Worm (Caenorhabditis elegans) whole organism, L4 larva: ENCODE results near the gene K12D12.4.

Source experiments
- F37D6.2 ChIP-seq: sonication (generic microtip); optimal IDR thresholded peaks from 2 replicates; lab custom pipeline; 2016; ENCODE audit warnings: mild to moderate bottlenecking, missing genetic modification characterization, missing compliant biosample characterization
- F49E8.2 ChIP-seq: sonication (generic microtip); optimal IDR thresholded peaks from 2 replicates; lab custom pipeline; 2016; ENCODE audit warnings: missing compliant biosample characterization, mild to moderate bottlenecking, missing genetic modification characterization, borderline replicate concordance
- R02D3.7 ChIP-seq: fragments of 150-350 bp; sonication (generic microtip); optimal IDR thresholded peaks from 3 replicates; lab custom pipeline; 2014; ENCODE audit warnings: missing biosample characterization, missing genetic modification characterization
- T20F7.1 ChIP-seq: fragments of 200-800 bp; sonication (Bioruptor generic); optimal IDR thresholded peaks from 2 replicates; lab custom pipeline; 2018; ENCODE audit warnings: mild to moderate bottlenecking, missing genetic modification characterization, missing compliant biosample characterization
- T26A8.4 ChIP-seq: fragments of 200-800 bp; sonication (Bioruptor generic); IDR thresholded peaks from 2 replicates; pipeline ENCODE4 v1.3.6; 2022; ENCODE audit warnings: missing genetic modification characterization, missing compliant biosample characterization
- ZK337.2 ChIP-seq: fragments of 200-800 bp; sonication (Bioruptor generic); IDR thresholded peaks from 2 replicates; pipeline ENCODE4 v1.3.6; 2022; ENCODE audit warnings: missing genetic modification reagents, missing genetic modification characterization, missing compliant biosample characterization
- aha-1 ChIP-seq: fragments of 150-350 bp; peaks from one replicate; lab custom pipeline; 2014; ENCODE audit warnings: missing biosample characterization, missing genetic modification characterization
- ama-1 ChIP-seq: fragments of 150-350 bp; optimal IDR thresholded peaks from 2 replicates; lab custom pipeline; 2014; ENCODE audit warnings: inconsistent platforms, mixed read lengths
- ceh-28 ChIP-seq: fragments of 150-350 bp; optimal IDR thresholded peaks from 2 replicates; lab custom pipeline; 2014; ENCODE audit warnings: missing biosample characterization, missing genetic modification reagents, missing genetic modification characterization
- ceh-32 ChIP-seq: sonication (generic microtip); optimal IDR thresholded peaks from 2 replicates; lab custom pipeline; 2016; ENCODE audit warnings: mild to moderate bottlenecking, missing genetic modification characterization, missing compliant biosample characterization; ENCODE audit not compliant: poor library complexity
- ceh-44 ChIP-seq: fragments of 200-800 bp; sonication (Bioruptor generic); IDR thresholded peaks from 2 replicates; pipeline ENCODE4 v1.3.6; 2022; ENCODE audit warnings: missing genetic modification reagents, missing genetic modification characterization, missing compliant biosample characterization
- ces-1 ChIP-seq: fragments of 150-350 bp; sonication (generic microtip); optimal IDR thresholded peaks from 4 replicates; lab custom pipeline; 2014; ENCODE audit warnings: missing biosample characterization, missing genetic modification reagents, missing genetic modification characterization
- cey-2 ChIP-seq: sonication (generic microtip); optimal IDR thresholded peaks from 3 replicates; lab custom pipeline; 2017; ENCODE audit warnings: missing genetic modification characterization, mild to moderate bottlenecking, missing compliant biosample characterization, antibody characterized with exemption, borderline replicate concordance; ENCODE audit not compliant: insufficient read depth
- daf-8 ChIP-seq: fragments of 200-800 bp; sonication (Bioruptor generic); IDR thresholded peaks from 2 replicates; pipeline ENCODE4 v1.3.6; 2022; ENCODE audit warnings: missing genetic modification characterization, missing compliant biosample characterization
- egl-27 ChIP-seq: sonication (generic microtip); optimal IDR thresholded peaks from 3 replicates; lab custom pipeline; 2017; ENCODE audit warnings: missing biosample characterization, missing genetic modification reagents, missing genetic modification characterization
- gei-8 ChIP-seq: fragments of 200-800 bp; sonication (Bioruptor generic); optimal IDR thresholded peaks from 2 replicates; lab custom pipeline; 2018; ENCODE audit warnings: mild to moderate bottlenecking, missing genetic modification characterization, missing compliant biosample characterization
- hif-1 ChIP-seq, 2 experiments: sonication (generic microtip); optimal IDR thresholded peaks; 2 replicates each; lab custom pipeline; 2016 to 2017; ENCODE audit warnings: missing compliant biosample characterization in 2 of 2, missing genetic modification characterization in 2 of 2, missing genetic modification reagents in 2 of 2, missing genotype in 2 of 2, mild to moderate bottlenecking in 1 of 2
- jun-1 ChIP-seq: fragments of 150-350 bp; optimal IDR thresholded peaks from 2 replicates; lab custom pipeline; 2014; ENCODE audit warnings: missing biosample characterization, missing genetic modification reagents, missing genetic modification characterization
- lim-7 ChIP-seq: fragments of 200-800 bp; sonication (Bioruptor generic); IDR thresholded peaks from 2 replicates; pipeline ENCODE4 v1.3.6; 2022; ENCODE audit warnings: missing genetic modification characterization, missing compliant biosample characterization
- lin-38 ChIP-seq: fragments of 200-800 bp; sonication (Bioruptor generic); IDR thresholded peaks from 2 replicates; pipeline ENCODE4 v1.3.6; 2022; ENCODE audit warnings: missing genetic modification reagents, missing genetic modification characterization, missing compliant biosample characterization
- lin-39 ChIP-seq: fragments of 150-350 bp; optimal IDR thresholded peaks from 2 replicates; lab custom pipeline; 2014; ENCODE audit warnings: missing biosample characterization, missing genetic modification reagents, missing genetic modification characterization
- lsy-2 ChIP-seq, 2 experiments: fragments of 150-350 bp in 1 of 2; sonication (generic microtip) in 1 of 2; optimal IDR thresholded peaks; 2 replicates each; lab custom pipeline; 2014 to 2017; ENCODE audit warnings: missing biosample characterization in 2 of 2, missing genetic modification characterization in 2 of 2
- mep-1 ChIP-seq: fragments of 150-350 bp; sonication (generic microtip); optimal IDR thresholded peaks from 3 replicates; lab custom pipeline; 2014; ENCODE audit warnings: missing biosample characterization, missing genetic modification characterization
- nhr-28 ChIP-seq: fragments of 150-350 bp; optimal IDR thresholded peaks from 2 replicates; lab custom pipeline; 2014; ENCODE audit warnings: missing biosample characterization, missing genetic modification characterization
- nhr-42 ChIP-seq: fragments of 200-800 bp; sonication (Bioruptor generic); IDR thresholded peaks from 2 replicates; pipeline ENCODE4 v1.3.6; 2022; ENCODE audit warnings: missing genetic modification characterization, missing compliant biosample characterization
- nhr-77 ChIP-seq: fragments of 150-350 bp; optimal IDR thresholded peaks from 2 replicates; lab custom pipeline; 2014; ENCODE audit warnings: missing biosample characterization, missing genetic modification characterization
- pha-4 ChIP-seq, 2 experiments: fragments of 150-350 bp in 1 of 2; fragments of 200-800 bp in 1 of 2; sonication (Bioruptor generic) in 1 of 2; IDR thresholded peaks in 1 of 2; optimal IDR thresholded peaks in 1 of 2; 2 replicates each; pipeline versions ENCODE4 v1.3.6 to Lab custom; 2014 to 2022; ENCODE audit warnings: missing genetic modification characterization in 2 of 2, missing genetic modification reagents in 2 of 2, missing biosample characterization in 1 of 2, missing compliant biosample characterization in 1 of 2
- saeg-2 ChIP-seq: fragments of 200-800 bp; sonication (Bioruptor generic); IDR thresholded peaks from 2 replicates; pipeline ENCODE4 v1.3.6; 2022; ENCODE audit warnings: missing genetic modification reagents, missing genetic modification characterization, missing compliant biosample characterization
- spr-3 ChIP-seq: fragments of 200-800 bp; sonication (Bioruptor generic); optimal IDR thresholded peaks from 2 replicates; lab custom pipeline; 2018; ENCODE audit warnings: mild to moderate bottlenecking, missing genetic modification characterization, missing compliant biosample characterization
- unc-130 ChIP-seq: sonication (generic microtip); optimal IDR thresholded peaks from 2 replicates; lab custom pipeline; 2016; ENCODE audit warnings: missing genetic modification reagents, missing genetic modification characterization, missing compliant biosample characterization
- unc-39 ChIP-seq: sonication (generic microtip); optimal IDR thresholded peaks from 2 replicates; lab custom pipeline; 2017; ENCODE audit warnings: missing biosample characterization, missing genetic modification characterization
- unc-62 ChIP-seq, 3 experiments: fragments of 150-350 bp in 1 of 3; sonication (generic microtip); optimal IDR thresholded peaks in 2 of 3; peaks in 1 of 3; 1 replicate in 1 of 3; 2 replicates in 2 of 3; lab custom pipeline; 2014 to 2017; ENCODE audit warnings: missing biosample characterization in 3 of 3, missing genetic modification characterization in 3 of 3, missing genetic modification reagents in 3 of 3, missing genotype in 1 of 3
- zag-1 ChIP-seq: fragments of 150-350 bp; optimal IDR thresholded peaks from 2 replicates; lab custom pipeline; 2014; ENCODE audit warnings: missing biosample characterization, missing genetic modification characterization
- zfp-2 ChIP-seq: sonication (generic microtip); optimal IDR thresholded peaks from 2 replicates; lab custom pipeline; 2016; ENCODE audit warnings: mild to moderate bottlenecking, missing genetic modification characterization, missing compliant biosample characterization
- zfp-3 ChIP-seq: fragments of 200-800 bp; sonication (Bioruptor generic); conservative IDR thresholded peaks from 2 replicates; pipeline ENCODE4 v1.3.6; 2022; ENCODE audit warnings: missing genetic modification reagents, missing genetic modification characterization, missing compliant biosample characterization
- zip-11 ChIP-seq: fragments of 200-800 bp; sonication (Bioruptor generic); IDR thresholded peaks from 2 replicates; pipeline ENCODE4 v1.3.6; 2022; ENCODE audit warnings: missing genetic modification characterization, missing compliant biosample characterization

The K12D12.4 gene

ce11 chrII:11823566-11824308, 41.8 kb downstream of the K12D12.4 start, which contains the start of gene Y6D1A.1:
Y6D1A.1 (minus strand) TSS chrII:11823616.
- TF ChIP-seq ama-1 (no peak), unc-62 (GFP tag; optimal IDR thresholded peaks at IDR 0.05 in 1 of 2; lab: Kevin White, UChicago) (peak in 1 of 2 experiments; percentile 55), unc-62 (tag; optimal IDR thresholded peaks at IDR 0.05; lab: Kevin White, UChicago) (no peak)

ce11 chrII:11819824-11820223, 45.7 kb downstream of the K12D12.4 start, which contains the start of gene Y6D1A.2:
Y6D1A.2 (minus strand) TSS chrII:11819924.
- TF ChIP-seq saeg-2 (GFP tag; lab: Robert Waterston, UW) = no peak
- TF ChIP-seq T26A8.4 (GFP tag; lab: Robert Waterston, UW) = no peak
- no peak for TF ChIP-seq daf-8
- no peak for TF ChIP-seq zag-1 (tag; lab: Kevin White, UChicago)
- TF ChIP-seq R02D3.7 (tag; lab: Kevin White, UChicago) = no peak
- TF ChIP-seq ceh-28 (tag; lab: Kevin White, UChicago) = no peak
- no peak for TF ChIP-seq hif-1 (tag; optimal IDR thresholded peaks at IDR 0.05; lab: Kevin White, UChicago)
- TF ChIP-seq cey-2 = no peak
- TF ChIP-seq ceh-44 = no peak
- TF ChIP-seq zfp-3 (GFP tag; lab: Robert Waterston, UW) = no peak
- TF ChIP-seq zip-11 = no peak
- TF ChIP-seq jun-1 (tag; lab: Kevin White, UChicago) = no peak
- no peak for TF ChIP-seq lin-39 (tag; lab: Kevin White, UChicago)
- no peak for TF ChIP-seq spr-3 (GFP tag; lab: Kevin White, UChicago)
- TF ChIP-seq zfp-2 (tag; lab: Kevin White, UChicago) = no peak
- no peak for TF ChIP-seq aha-1 (tag; lab: Kevin White, UChicago)
- TF ChIP-seq, all 104 proteins: peak for 0

- TF ChIP-seq unc-130 (GFP tag; lab: Kevin White, UChicago) (no peak), F37D6.2 (tag; lab: Kevin White, UChicago) (no peak), unc-62 (GFP tag; optimal IDR thresholded peaks at IDR 0.05 in 1 of 2; lab: Kevin White, UChicago) (no peak), unc-62 (tag; optimal IDR thresholded peaks at IDR 0.05; lab: Kevin White, UChicago) (no peak), mep-1 (tag; lab: Kevin White, UChicago) (no peak), F49E8.2 (tag; lab: Kevin White, UChicago) (no peak), pha-4 (GFP tag; IDR thresholded peaks at IDR 0.05; lab: Robert Waterston, UW) (no peak), pha-4 (tag; optimal IDR thresholded peaks at IDR 0.05; lab: Kevin White, UChicago) (no peak), zfp-3 (GFP tag; lab: Robert Waterston, UW) (no peak)
These were observed 49.1 kb downstream of the K12D12.4 start, which contains the start of gene pap-3 for ce11 chrII:11816475-11816874. pap-3 (minus strand) TSS chrII:11816575.

DNA sequence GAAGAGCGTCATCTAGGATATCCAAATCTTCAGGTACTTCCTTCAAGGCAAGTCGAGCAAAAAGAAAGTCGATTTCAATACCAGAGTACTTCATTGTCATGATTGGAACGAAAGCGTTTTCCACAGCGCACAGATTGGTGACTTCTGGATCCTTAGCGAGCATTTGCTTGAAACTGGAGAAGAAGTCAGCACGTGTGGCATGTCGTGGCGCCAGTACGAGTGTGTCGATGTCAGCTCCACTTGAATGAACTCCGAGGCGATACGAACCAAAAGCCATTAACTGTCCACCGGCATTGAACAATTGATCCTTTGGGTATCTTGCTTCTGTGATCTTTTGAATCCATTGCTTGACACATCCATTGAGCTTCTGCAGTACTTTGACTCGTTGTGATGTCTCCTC, 49.5 kb downstream of the K12D12.4 start:
- TF ChIP-seq lsy-2 (tag; optimal IDR thresholded peaks at IDR 0.05; lab: Kevin White, UChicago) (no peak), ama-1 (no peak), nhr-77 (tag; lab: Kevin White, UChicago) (no peak), ceh-32 (tag; lab: Kevin White, UChicago) (no peak), lin-38 (GFP tag; lab: Robert Waterston, UW) (no peak), ces-1 (no peak), F37D6.2 (tag; lab: Kevin White, UChicago) (no peak), unc-62 (GFP tag; optimal IDR thresholded peaks at IDR 0.05 in 1 of 2; lab: Kevin White, UChicago) (peak in 1 of 2 experiments; percentile 98), unc-62 (tag; optimal IDR thresholded peaks at IDR 0.05; lab: Kevin White, UChicago) (no peak), lim-7 (GFP tag; lab: Robert Waterston, UW) (no peak), T20F7.1 (GFP tag; lab: Kevin White, UChicago) (no peak), nhr-28 (tag; lab: Kevin White, UChicago) (no peak), zag-1 (tag; lab: Kevin White, UChicago) (no peak), nhr-42 (no peak), ZK337.2 (no peak), egl-27 (no peak), unc-39 (tag; lab: Kevin White, UChicago) (no peak), gei-8 (GFP tag; lab: Kevin White, UChicago) (no peak), aha-1 (tag; lab: Kevin White, UChicago) (peak; percentile 80)
